Fruit fly (Drosophila melanogaster): ENCODE data around the gene CG3168.

DNA sequence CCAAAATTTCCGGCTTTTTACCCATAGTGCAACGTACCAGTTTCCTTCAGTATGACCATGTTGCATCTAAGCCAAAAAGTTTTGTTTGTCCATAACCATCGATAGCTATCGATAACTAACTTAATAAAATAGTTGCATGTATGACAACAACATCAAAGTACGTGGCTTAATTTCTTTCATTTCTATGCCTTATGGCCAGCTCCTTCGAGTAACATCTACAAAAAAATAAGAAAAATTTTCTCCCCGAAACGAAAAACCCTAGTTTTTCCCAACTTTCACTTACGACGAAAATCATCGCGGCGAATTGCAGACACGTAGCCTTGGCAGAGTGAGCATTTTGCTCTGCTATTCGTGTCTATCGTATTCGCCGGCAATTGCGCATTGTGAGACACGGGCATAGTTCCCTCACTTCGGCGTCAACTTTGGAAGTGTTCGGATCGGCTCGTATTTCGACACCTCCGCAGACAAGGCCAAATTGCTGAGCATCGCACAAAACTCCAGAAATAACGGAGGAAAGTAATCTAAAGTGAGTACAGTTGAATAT is 16.5 kb upstream of the CG3168 start, which contains the start of gene sov:
- TF ChIP-seq crc (GFP tag; optimal IDR thresholded peaks at IDR 0.05) (no peak), CG7271 (tag; optimal IDR thresholded peaks at IDR 0.05) (no peak), lov (optimal IDR thresholded peaks at IDR 0.05) (no peak), lov (GFP tag; IDR thresholded peaks at IDR 0.05) (no peak), CG5953 (GFP tag; IDR thresholded peaks at IDR 0.05) (no peak), bbx (GFP tag; IDR thresholded peaks at IDR 0.05; ENCODE audit: partially characterized antibody) (peak; percentile 74), ase (GFP tag; IDR thresholded peaks at IDR 0.05) (no peak), CoRest (tag; optimal IDR thresholded peaks at IDR 0.05) (no peak)

Data from whole organism, embryonic.